Worm (Caenorhabditis elegans) whole organism, L1 larva: ENCODE data around the gene C02F12.5.

Experiments used
- aha-1 ChIP-seq: fragments of 150-350 bp; optimal IDR thresholded peaks from 2 replicates; lab custom pipeline; 2014; ENCODE audit warnings: missing biosample characterization, missing genetic modification characterization
- ceh-63 ChIP-seq: fragments of 200-800 bp; sonication (Bioruptor generic); optimal IDR thresholded peaks from 2 replicates; lab custom pipeline; 2018; ENCODE audit warnings: mild to moderate bottlenecking, missing genetic modification characterization, missing compliant biosample characterization
- lin-13 ChIP-seq: fragments of 150-350 bp; optimal IDR thresholded peaks from 2 replicates; lab custom pipeline; 2014; ENCODE audit warnings: missing biosample characterization, missing genetic modification reagents, missing genetic modification characterization
- lin-15B ChIP-seq: fragments of 150-350 bp; sonication (generic microtip); optimal IDR thresholded peaks from 3 replicates; lab custom pipeline; 2014; ENCODE audit warnings: missing biosample characterization, missing genetic modification characterization
- unc-130 ChIP-seq: fragments of 150-350 bp; optimal IDR thresholded peaks from 2 replicates; lab custom pipeline; 2017; ENCODE audit warnings: missing biosample characterization, missing genetic modification characterization, inconsistent platforms
- zip-4 ChIP-seq: fragments of 200-800 bp; sonication (Bioruptor generic); optimal IDR thresholded peaks from 2 replicates; lab custom pipeline; 2018; ENCODE audit warnings: mild to moderate bottlenecking, missing genetic modification characterization, moderate library complexity, missing compliant biosample characterization

DNA sequence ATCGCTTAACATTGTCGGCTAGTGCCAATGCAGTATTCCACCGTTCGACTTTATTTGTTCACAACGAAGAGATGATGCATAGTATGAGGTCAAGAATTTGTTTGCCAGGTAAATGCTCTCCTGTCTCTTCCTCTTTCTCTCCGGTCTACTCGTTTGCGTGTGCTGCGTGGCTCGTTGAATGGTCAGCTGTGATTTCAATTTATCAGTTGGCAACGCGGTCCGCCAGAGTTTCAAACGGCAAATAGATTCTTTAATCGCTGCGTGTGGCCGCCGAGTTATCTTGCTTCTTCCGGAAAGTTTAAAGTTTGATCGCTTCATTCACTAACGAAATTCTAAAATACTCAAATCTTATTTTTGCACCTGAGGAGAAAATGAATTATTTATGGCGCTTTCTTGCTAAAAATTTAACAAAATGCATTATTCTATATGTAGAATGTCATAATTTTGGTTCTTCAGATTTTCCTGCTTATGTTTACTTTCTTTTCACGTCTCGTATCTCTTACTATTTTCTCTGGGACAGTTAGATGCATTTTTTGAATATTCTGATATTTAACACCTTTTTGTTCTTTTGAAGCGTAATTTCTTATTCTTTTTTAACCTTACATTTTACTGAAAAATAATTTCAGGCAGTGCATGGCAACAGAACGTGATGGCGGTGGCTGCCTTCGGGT is 8.8 kb upstream of the C02F12.5 start, which contains the start of gene tsp-17:
- TF ChIP-seq lin-15B (tag; lab: Kevin White, UChicago) (no peak), unc-130 (tag; lab: Kevin White, UChicago) (peak; percentile 24), ceh-63 (GFP tag; lab: Kevin White, UChicago) (no peak), zip-4 (GFP tag; lab: Kevin White, UChicago) (no peak), lin-13 (GFP tag; lab: Kevin White, UChicago) (no peak), aha-1 (tag; lab: Kevin White, UChicago) (no peak)
